Worm (Caenorhabditis elegans) whole organism, midembryonic: ENCODE data around the gene nse-4.

ENCODE experiments used
- T22C8.4 ChIP-seq: fragments of 200-800 bp; sonication (Bioruptor generic); IDR thresholded peaks from 2 replicates; pipeline ENCODE4 v1.3.6; 2022; ENCODE audit warnings: missing genetic modification characterization, missing compliant biosample characterization
- cog-1 ChIP-seq: sonication (generic microtip); optimal IDR thresholded peaks from 2 replicates; lab custom pipeline; 2016; ENCODE audit warnings: missing genetic modification characterization, missing compliant biosample characterization
- flt-1 ChIP-seq: fragments of 200-800 bp; sonication (Bioruptor generic); IDR thresholded peaks from 2 replicates; pipeline ENCODE4 v1.3.6; 2022; ENCODE audit warnings: missing genetic modification characterization, missing compliant biosample characterization
- med-1 ChIP-seq: sonication (generic microtip); optimal IDR thresholded peaks from 2 replicates; lab custom pipeline; 2017; ENCODE audit warnings: missing genetic modification characterization, mild to moderate bottlenecking, missing compliant biosample characterization, antibody characterized with exemption, missing genetic modification reagents; ENCODE audit not compliant: insufficient read depth
- ztf-23 ChIP-seq: fragments of 200-800 bp; sonication (Bioruptor generic); IDR thresholded peaks from 2 replicates; pipeline ENCODE4 v1.3.6; 2022; ENCODE audit warnings: missing genetic modification reagents, missing genetic modification characterization, missing compliant biosample characterization
- ztf-29 ChIP-seq: fragments of 200-800 bp; sonication (Bioruptor generic); IDR thresholded peaks from 2 replicates; pipeline ENCODE4 v1.3.6; 2022; ENCODE audit warnings: missing genetic modification reagents, missing genetic modification characterization, missing compliant biosample characterization

- TF ChIP-seq ztf-29 (no peak), flt-1 (GFP tag; lab: Robert Waterston, UW) (no peak), T22C8.4 (GFP tag; lab: Robert Waterston, UW) (no peak), cog-1 (tag; lab: Kevin White, UChicago) (no peak), med-1 (no peak), ztf-23 (GFP tag; lab: Robert Waterston, UW) (no peak)
Measured at ce11 chrIV:11475080-11475479, 5.6 kb upstream of the nse-4 start.
